Worm (Caenorhabditis elegans): ENCODE measurements around the gene Y53F4B.43.

The Y53F4B.43 gene

ce11 chrII:14958113-14958512 is 30.2 kb upstream of the Y53F4B.43 start, which contains the start of gene Y53F4B.1:
Y53F4B.1 (minus strand) TSS chrII:14958213.
- TF ChIP-seq fos-1 (tag; optimal IDR thresholded peaks at IDR 0.05) (no peak), elt-2 (tag; optimal IDR thresholded peaks at IDR 0.05) (peak; percentile 32), aly-2 (tag; optimal IDR thresholded peaks at IDR 0.05) (no peak)

- TF ChIP-seq snpc-4 (tag; optimal IDR thresholded peaks at IDR 0.05) (no peak), sea-2 (GFP tag; optimal IDR thresholded peaks at IDR 0.05) (no peak), pha-4 (tag; optimal IDR thresholded peaks at IDR 0.05) (peak; percentile 9), ceh-28 (tag; optimal IDR thresholded peaks at IDR 0.05) (no peak), eor-1 (tag; optimal IDR thresholded peaks at IDR 0.05) (no peak), nhr-12 (tag; optimal IDR thresholded peaks at IDR 0.05) (no peak), ceh-16 (tag; optimal IDR thresholded peaks at IDR 0.05) (no peak), elt-1 (tag; optimal IDR thresholded peaks at IDR 0.05) (no peak), fkh-2 (tag; optimal IDR thresholded peaks at IDR 0.05) (no peak), elt-2 (tag; optimal IDR thresholded peaks at IDR 0.05) (peak; percentile 90), unc-39 (tag; optimal IDR thresholded peaks at IDR 0.05) (no peak), jun-1 (tag; optimal IDR thresholded peaks at IDR 0.05) (peak; percentile 81), fkh-10 (GFP tag; optimal IDR thresholded peaks at IDR 0.05) (no peak), lsy-12 (tag; optimal IDR thresholded peaks at IDR 0.05) (no peak), nfya-1 (tag; optimal IDR thresholded peaks at IDR 0.05; ENCODE audit: insufficient read depth) (no peak), egl-5 (tag; optimal IDR thresholded peaks at IDR 0.05) (no peak), nhr-237 (tag; optimal IDR thresholded peaks at IDR 0.05) (no peak), elt-3 (tag; optimal IDR thresholded peaks at IDR 0.05) (no peak), skn-1 (tag; optimal IDR thresholded peaks at IDR 0.05) (no peak), tbx-2 (tag; optimal IDR thresholded peaks at IDR 0.05) (no peak), pqm-1 (tag; optimal IDR thresholded peaks at IDR 0.05) (peak; percentile 54)
These were observed 29.0 kb upstream of the Y53F4B.43 start for ce11 chrII:14959273-14959672.

- TF ChIP-seq nhr-25 (tag; optimal IDR thresholded peaks at IDR 0.05) (no peak), hmg-11 (tag; optimal IDR thresholded peaks at IDR 0.05) (no peak), daf-12 (tag; optimal IDR thresholded peaks at IDR 0.05) (no peak), nhr-28 (tag; optimal IDR thresholded peaks at IDR 0.05) (no peak), egl-27 (tag; optimal IDR thresholded peaks at IDR 0.05) (no peak), lsy-12 (tag; optimal IDR thresholded peaks at IDR 0.05) (no peak), R02D3.7 (tag; optimal IDR thresholded peaks at IDR 0.05) (no peak), mdl-1 (tag; optimal IDR thresholded peaks at IDR 0.05) (no peak), elt-1 (tag; optimal IDR thresholded peaks at IDR 0.05) (no peak), fkh-10 (GFP tag; optimal IDR thresholded peaks at IDR 0.05) (no peak), ceh-16 (tag; optimal IDR thresholded peaks at IDR 0.05) (no peak), nhr-11 (tag; optimal IDR thresholded peaks at IDR 0.05) (no peak), egl-5 (tag; optimal IDR thresholded peaks at IDR 0.05) (no peak), ceh-28 (tag; optimal IDR thresholded peaks at IDR 0.05) (no peak), fos-1 (tag; optimal IDR thresholded peaks at IDR 0.05) (no peak), ztf-4 (tag; optimal IDR thresholded peaks at IDR 0.05) (no peak), nhr-237 (tag; optimal IDR thresholded peaks at IDR 0.05) (no peak)
These were observed 24.3 kb upstream of the Y53F4B.43 start, which contains the start of gene elo-9 for ce11 chrII:14964008-14964407. elo-9 (minus strand) TSS chrII:14964108.

ce11 chrII:14964877-14965276 is 23.4 kb upstream of the Y53F4B.43 start:
- TF ChIP-seq jun-1 (tag; optimal IDR thresholded peaks at IDR 0.05) = no peak
- TF ChIP-seq skn-1 (tag; optimal IDR thresholded peaks at IDR 0.05) = no peak
- TF ChIP-seq ztf-11 (tag; optimal IDR thresholded peaks at IDR 0.05) = no peak
- no peak for TF ChIP-seq nhr-76 (tag; optimal IDR thresholded peaks at IDR 0.05)
- TF ChIP-seq pha-4 (tag; optimal IDR thresholded peaks at IDR 0.05) = peak; percentile 24
- no peak for TF ChIP-seq egl-27 (tag; optimal IDR thresholded peaks at IDR 0.05)
- no peak for TF ChIP-seq nhr-67 (tag; optimal IDR thresholded peaks at IDR 0.05)
- TF ChIP-seq mml-1 (tag; optimal IDR thresholded peaks at IDR 0.05) = no peak
- no peak for TF ChIP-seq elt-3 (tag; optimal IDR thresholded peaks at IDR 0.05)
- no peak for TF ChIP-seq unc-62 (GFP tag; optimal IDR thresholded peaks at IDR 0.05)
- TF ChIP-seq sea-2 (GFP tag; optimal IDR thresholded peaks at IDR 0.05) = no peak
- peak; percentile 88 for TF ChIP-seq elt-2 (tag; optimal IDR thresholded peaks at IDR 0.05)
- no peak for TF ChIP-seq mdl-1 (tag; optimal IDR thresholded peaks at IDR 0.05)
- TF ChIP-seq ceh-82 (tag; optimal IDR thresholded peaks at IDR 0.05) = no peak
- peak; percentile 85 for TF ChIP-seq pqm-1 (tag; optimal IDR thresholded peaks at IDR 0.05)
- no peak for TF ChIP-seq lsy-12 (tag; optimal IDR thresholded peaks at IDR 0.05)
